Worm (Caenorhabditis elegans) whole organism, late embryonic: Measurements from ENCODE around the gene Y66C5A.2.

Experiments used
- ceh-19 ChIP-seq: fragments of 200-800 bp; sonication (Bioruptor generic); optimal IDR thresholded peaks from 2 replicates; lab custom pipeline; 2018; ENCODE audit warnings: mild to moderate bottlenecking, missing genetic modification characterization, missing compliant biosample characterization
- fkh-10 ChIP-seq: fragments of 150-350 bp; optimal IDR thresholded peaks from 2 replicates; lab custom pipeline; 2014; ENCODE audit warnings: missing biosample characterization, missing genetic modification reagents, missing genetic modification characterization

ce11 chrX:14503800-14504550 is 43.5 kb downstream of the Y66C5A.2 start, which contains the start of gene M163.1:
- TF ChIP-seq ceh-19 = no peak
- TF ChIP-seq fkh-10 (GFP tag; lab: Kevin White, UChicago) = no peak
